Worm (Caenorhabditis elegans) whole organism, L3 larva: ENCODE measurements around the gene srpa-72.

ENCODE experiments used
- R02D3.7 ChIP-seq: fragments of 150-350 bp; optimal IDR thresholded peaks from 2 replicates; lab custom pipeline; 2014; ENCODE audit warnings: missing biosample characterization, missing genetic modification characterization
- ZK546.5 ChIP-seq: sonication (generic microtip); optimal IDR thresholded peaks from 2 replicates; lab custom pipeline; 2017; ENCODE audit warnings: missing biosample characterization, missing genetic modification characterization
- aly-2 ChIP-seq: fragments of 150-350 bp; optimal IDR thresholded peaks from 2 replicates; lab custom pipeline; 2014; ENCODE audit warnings: missing biosample characterization, missing genetic modification characterization
- ama-1 ChIP-seq: fragments of 150-350 bp; optimal IDR thresholded peaks from 2 replicates; lab custom pipeline; 2018
- ceh-16 ChIP-seq: sonication (generic microtip); optimal IDR thresholded peaks from 2 replicates; lab custom pipeline; 2017; ENCODE audit warnings: missing biosample characterization, missing genetic modification characterization
- ceh-28 ChIP-seq: fragments of 150-350 bp; optimal IDR thresholded peaks from 2 replicates; lab custom pipeline; 2014; ENCODE audit warnings: missing biosample characterization, missing genetic modification reagents, missing genetic modification characterization
- ceh-82 ChIP-seq: fragments of 150-350 bp; optimal IDR thresholded peaks from 2 replicates; lab custom pipeline; 2014; ENCODE audit warnings: missing biosample characterization, missing genetic modification characterization
- ceh-9 ChIP-seq: sonication (generic microtip); optimal IDR thresholded peaks from 2 replicates; lab custom pipeline; 2018; ENCODE audit warnings: missing biosample characterization, missing genetic modification characterization
- daf-12 ChIP-seq: fragments of 150-350 bp; optimal IDR thresholded peaks from 2 replicates; lab custom pipeline; 2014; ENCODE audit warnings: missing biosample characterization, missing genetic modification reagents, missing genetic modification characterization
- egl-27 ChIP-seq: sonication (generic microtip); optimal IDR thresholded peaks from 4 replicates; lab custom pipeline; 2017; ENCODE audit warnings: missing biosample characterization, missing genetic modification reagents, missing genetic modification characterization
- egl-5 ChIP-seq: fragments of 150-350 bp; optimal IDR thresholded peaks from 2 replicates; lab custom pipeline; 2017; ENCODE audit warnings: missing biosample characterization, missing genetic modification reagents, missing genetic modification characterization, inconsistent platforms
- elt-1 ChIP-seq: fragments of 150-350 bp; optimal IDR thresholded peaks from 2 replicates; lab custom pipeline; 2014; ENCODE audit warnings: missing biosample characterization, missing genetic modification characterization
- elt-2 ChIP-seq: sonication (generic microtip); optimal IDR thresholded peaks from 2 replicates; lab custom pipeline; 2016; ENCODE audit warnings: missing genetic modification reagents, mild to moderate bottlenecking, missing genetic modification characterization, missing compliant biosample characterization
- elt-3 ChIP-seq, 3 experiments: fragments of 150-350 bp in 1 of 3; sonication (generic microtip) in 2 of 3; optimal IDR thresholded peaks; 2 replicates in 2 of 3; 4 replicates in 1 of 3; lab custom pipeline; 2014 to 2017; ENCODE audit warnings: missing biosample characterization in 3 of 3, missing genetic modification characterization in 3 of 3
- eor-1 ChIP-seq, 2 experiments: fragments of 150-350 bp; optimal IDR thresholded peaks; 2 replicates each; lab custom pipeline; 2014 to 2018; ENCODE audit warnings: missing biosample characterization in 2 of 2, missing genetic modification characterization in 2 of 2
- fkh-10 ChIP-seq: sonication (generic microtip); optimal IDR thresholded peaks from 2 replicates; lab custom pipeline; 2017; ENCODE audit warnings: missing biosample characterization, missing genetic modification reagents, missing genetic modification characterization
- fos-1 ChIP-seq: fragments of 150-350 bp; optimal IDR thresholded peaks from 2 replicates; lab custom pipeline; 2014; ENCODE audit warnings: missing biosample characterization, missing genetic modification characterization
- hmg-11 ChIP-seq: sonication (generic microtip); optimal IDR thresholded peaks from 2 replicates; lab custom pipeline; 2016; ENCODE audit warnings: missing genetic modification characterization, missing compliant biosample characterization
- lin-15B ChIP-seq: fragments of 150-350 bp; optimal IDR thresholded peaks from 2 replicates; lab custom pipeline; 2014; ENCODE audit warnings: missing biosample characterization, missing genetic modification characterization
- lin-39 ChIP-seq: fragments of 150-350 bp; optimal IDR thresholded peaks from 2 replicates; lab custom pipeline; 2018; ENCODE audit warnings: missing biosample characterization, missing genetic modification reagents, missing genetic modification characterization
- lsy-12 ChIP-seq: sonication (generic microtip); optimal IDR thresholded peaks from 2 replicates; lab custom pipeline; 2016; ENCODE audit warnings: mild to moderate bottlenecking, missing genetic modification characterization, missing compliant biosample characterization
- mdl-1 ChIP-seq: fragments of 150-350 bp; optimal IDR thresholded peaks from 2 replicates; lab custom pipeline; 2014; ENCODE audit warnings: missing biosample characterization, missing genetic modification characterization
- mml-1 ChIP-seq: fragments of 150-350 bp; sonication (generic microtip); optimal IDR thresholded peaks from 3 replicates; lab custom pipeline; 2014; ENCODE audit warnings: missing biosample characterization, missing genetic modification characterization
- nhr-11 ChIP-seq: fragments of 150-350 bp; optimal IDR thresholded peaks from 2 replicates; lab custom pipeline; 2014; ENCODE audit warnings: missing biosample characterization, missing genetic modification characterization
- nhr-12 ChIP-seq: fragments of 150-350 bp; optimal IDR thresholded peaks from 2 replicates; lab custom pipeline; 2014; ENCODE audit warnings: missing biosample characterization, missing genetic modification characterization
- nhr-23 ChIP-seq: fragments of 150-350 bp; optimal IDR thresholded peaks from 2 replicates; lab custom pipeline; 2014; ENCODE audit warnings: missing biosample characterization, missing genetic modification reagents, missing genetic modification characterization
- nhr-237 ChIP-seq: fragments of 150-350 bp; optimal IDR thresholded peaks from 2 replicates; lab custom pipeline; 2014; ENCODE audit warnings: missing biosample characterization, missing genetic modification characterization
- nhr-25 ChIP-seq: sonication (generic microtip); optimal IDR thresholded peaks from 2 replicates; lab custom pipeline; 2017; ENCODE audit warnings: missing biosample characterization, missing genetic modification characterization
- nhr-28 ChIP-seq: fragments of 150-350 bp; optimal IDR thresholded peaks from 2 replicates; lab custom pipeline; 2014; ENCODE audit warnings: missing biosample characterization, missing genetic modification characterization
- nhr-43 ChIP-seq: sonication (generic microtip); optimal IDR thresholded peaks from 2 replicates; lab custom pipeline; 2016; ENCODE audit warnings: mild to moderate bottlenecking, missing genetic modification characterization, missing compliant biosample characterization; ENCODE audit not compliant: poor library complexity, severe bottlenecking
- nhr-67 ChIP-seq: fragments of 150-350 bp; optimal IDR thresholded peaks from 2 replicates; lab custom pipeline; 2014; ENCODE audit warnings: missing biosample characterization, missing genetic modification characterization
- pha-4 ChIP-seq: fragments of 150-350 bp; optimal IDR thresholded peaks from 2 replicates; lab custom pipeline; 2014; ENCODE audit warnings: missing biosample characterization, missing genetic modification reagents, missing genetic modification characterization
- pqm-1 ChIP-seq: fragments of 150-350 bp; optimal IDR thresholded peaks from 2 replicates; lab custom pipeline; 2017; ENCODE audit warnings: missing biosample characterization, missing genetic modification characterization, inconsistent platforms
- skn-1 ChIP-seq: fragments of 150-350 bp; optimal IDR thresholded peaks from 2 replicates; lab custom pipeline; 2014; ENCODE audit warnings: missing biosample characterization, missing genetic modification characterization
- snpc-4 ChIP-seq: fragments of 150-350 bp; optimal IDR thresholded peaks from 2 replicates; lab custom pipeline; 2014; ENCODE audit warnings: missing biosample characterization, missing genetic modification characterization
- unc-39 ChIP-seq: sonication (generic microtip); optimal IDR thresholded peaks from 4 replicates; lab custom pipeline; 2017; ENCODE audit warnings: missing biosample characterization, missing genetic modification characterization
- unc-62 ChIP-seq: fragments of 150-350 bp; sonication (generic microtip); optimal IDR thresholded peaks from 4 replicates; lab custom pipeline; 2014; ENCODE audit warnings: missing biosample characterization, missing genetic modification reagents, missing genetic modification characterization
- zag-1 ChIP-seq: fragments of 150-350 bp; optimal IDR thresholded peaks from 2 replicates; lab custom pipeline; 2014; ENCODE audit warnings: missing biosample characterization, missing genetic modification characterization
- ztf-11 ChIP-seq: fragments of 150-350 bp; optimal IDR thresholded peaks from 2 replicates; lab custom pipeline; 2014; ENCODE audit warnings: missing biosample characterization, missing genetic modification characterization
- ztf-4 ChIP-seq: fragments of 150-350 bp; optimal IDR thresholded peaks from 2 replicates; lab custom pipeline; 2014; ENCODE audit warnings: missing biosample characterization, missing genetic modification characterization

Gene srpa-72

DNA sequence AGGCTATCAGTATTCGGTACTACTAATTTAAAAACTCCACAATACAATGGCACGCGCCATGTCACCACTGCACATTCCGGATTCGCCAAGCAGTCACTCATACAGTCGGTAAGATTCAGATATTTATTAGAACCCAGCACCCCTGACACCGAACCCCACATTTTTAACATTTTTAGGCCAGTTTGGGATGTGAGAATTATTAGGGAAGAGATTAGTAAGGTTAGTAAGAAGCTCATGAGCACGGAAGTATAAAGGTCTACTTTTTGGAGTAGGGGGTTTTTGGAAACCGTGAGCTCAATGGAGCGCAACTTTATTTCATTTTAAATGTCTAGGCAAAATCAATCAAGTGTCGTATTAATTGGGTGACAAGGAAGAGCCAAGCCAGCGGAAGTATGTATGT, 29.3 kb upstream of the srpa-72 start, which contains the start of gene F29A7.8:
F29A7.8 (minus strand) TSS at position 101 of the 400 bp plus-strand sequence.
- no peak for TF ChIP-seq skn-1 (tag; lab: Kevin White, UChicago)
- no peak for TF ChIP-seq nhr-12
- TF ChIP-seq R02D3.7 (tag; lab: Kevin White, UChicago), result no peak
- no peak for TF ChIP-seq ztf-11 (tag; lab: Kevin White, UChicago)
- no peak for TF ChIP-seq lin-15B (tag; lab: Kevin White, UChicago)
- no peak for TF ChIP-seq elt-2 (tag; lab: Kevin White, UChicago)
- no peak for TF ChIP-seq nhr-28
- no peak for TF ChIP-seq elt-3 (tag; optimal IDR thresholded peaks at IDR 0.05; lab: Kevin White, UChicago)
- TF ChIP-seq nhr-25 (tag; lab: Kevin White, UChicago), result no peak
- TF ChIP-seq pqm-1 (tag; lab: Kevin White, UChicago), result no peak
- no peak for TF ChIP-seq daf-12 (tag; lab: Kevin White, UChicago)
- TF ChIP-seq nhr-11 (tag; lab: Kevin White, UChicago), result no peak
- no peak for TF ChIP-seq unc-39 (tag; lab: Kevin White, UChicago)
- no peak for TF ChIP-seq mdl-1 (tag; lab: Kevin White, UChicago)
- TF ChIP-seq aly-2 (tag; lab: Kevin White, UChicago), result no peak
- no peak for TF ChIP-seq nhr-23 (tag; lab: Kevin White, UChicago)
- TF ChIP-seq fkh-10, result no peak
- TF ChIP-seq ZK546.5 (tag; lab: Kevin White, UChicago), result no peak
- TF ChIP-seq, all 47 proteins: peak for 0

DNA sequence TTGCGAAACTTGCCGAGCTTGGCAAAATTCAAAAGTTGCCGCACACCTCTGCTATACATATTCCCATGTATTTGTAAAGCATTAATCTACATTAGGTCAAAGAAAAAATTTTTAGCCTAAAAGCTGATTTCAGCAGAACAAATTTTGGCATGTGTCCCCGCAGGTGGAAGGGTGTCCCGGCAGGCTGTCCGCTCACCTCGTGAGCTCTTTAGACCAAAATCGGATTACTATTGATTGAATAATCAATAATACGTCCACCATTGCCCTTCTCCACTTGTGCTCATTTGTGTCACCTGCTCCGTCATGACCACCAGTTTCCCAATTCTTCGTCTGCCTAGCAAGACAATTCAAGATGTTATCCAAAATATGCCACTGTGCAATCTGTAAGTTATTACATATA, 28.8 kb upstream of the srpa-72 start, which contains the start of gene fbxb-107:
fbxb-107 (plus strand) TSS at position 297 of the 400 bp plus-strand sequence.
- TF ChIP-seq elt-2 (tag; lab: Kevin White, UChicago), result no peak
- TF ChIP-seq nhr-67, result no peak
- no peak for TF ChIP-seq fos-1 (tag; lab: Kevin White, UChicago)
- TF ChIP-seq lsy-12, result no peak
- no peak for TF ChIP-seq daf-12 (tag; lab: Kevin White, UChicago)
- TF ChIP-seq nhr-11 (tag; lab: Kevin White, UChicago), result no peak
- no peak for TF ChIP-seq hmg-11
- no peak for TF ChIP-seq ceh-28

DNA sequence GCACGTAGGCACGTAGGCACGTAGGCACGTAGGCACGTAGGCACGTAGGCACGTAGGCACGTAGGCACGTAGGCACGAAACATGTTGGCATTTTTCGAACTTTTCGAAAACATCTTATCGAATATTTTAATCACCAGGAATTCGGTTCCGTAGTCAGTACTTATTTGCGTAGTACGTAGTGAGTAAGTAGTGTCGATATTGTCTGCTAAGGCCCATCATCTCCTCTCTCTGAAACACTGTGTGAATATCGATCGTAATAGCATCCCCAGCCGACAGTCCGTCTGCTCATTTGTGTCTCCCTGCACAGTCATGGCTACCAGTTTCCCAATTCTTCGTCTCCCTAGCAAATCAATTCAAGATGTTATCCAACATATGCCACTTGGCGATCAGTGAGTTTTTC, 25.2 kb upstream of the srpa-72 start, which contains the start of gene fbxb-106:
fbxb-106 (plus strand) TSS at position 301 of the 400 bp plus-strand sequence.
- TF ChIP-seq nhr-25 (tag; lab: Kevin White, UChicago) (no peak), egl-27 (tag; lab: Kevin White, UChicago) (no peak), nhr-12 (no peak), ztf-4 (no peak), snpc-4 (tag; lab: Kevin White, UChicago) (no peak), ceh-28 (no peak), zag-1 (no peak)
- TF ChIP-seq, all 47 proteins: peak for 0

DNA sequence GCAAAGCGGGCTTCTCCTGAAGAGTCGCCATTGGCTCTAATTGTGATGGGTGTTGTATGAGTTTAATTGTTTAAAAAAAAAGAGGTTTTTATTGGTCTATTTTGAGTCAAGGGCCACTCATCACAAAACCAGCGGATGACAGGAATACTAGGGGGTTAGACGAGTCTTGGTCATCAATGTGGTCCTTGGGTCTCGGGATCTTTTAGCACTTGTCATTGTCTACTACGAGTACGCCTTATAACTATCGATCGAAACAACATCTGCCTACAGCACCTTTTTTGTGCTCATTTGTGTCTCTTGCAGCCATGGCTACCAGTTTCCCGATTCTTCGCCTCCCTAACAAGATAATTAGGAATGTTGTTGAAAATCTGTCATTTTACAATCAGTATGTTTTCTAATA, 22.6 kb upstream of the srpa-72 start, which contains the start of gene fbxb-108:
fbxb-108 (plus strand) TSS at position 301 of the 400 bp plus-strand sequence.
- TF ChIP-seq nhr-25 (tag; lab: Kevin White, UChicago), result no peak
- TF ChIP-seq elt-1 (tag; lab: Kevin White, UChicago), result no peak
- TF ChIP-seq ama-1 (lab: Kevin White, UChicago), result no peak
- no peak for TF ChIP-seq eor-1 (tag; optimal IDR thresholded peaks at IDR 0.05; lab: Kevin White, UChicago)
- TF ChIP-seq ceh-82 (tag; lab: Kevin White, UChicago), result no peak
- TF ChIP-seq ceh-16 (tag; lab: Kevin White, UChicago), result no peak
- no peak for TF ChIP-seq nhr-43 (tag; lab: Kevin White, UChicago)
- no peak for TF ChIP-seq pha-4 (tag; lab: Kevin White, UChicago)
- no peak for TF ChIP-seq aly-2 (tag; lab: Kevin White, UChicago)
- TF ChIP-seq daf-12 (tag; lab: Kevin White, UChicago), result no peak

DNA sequence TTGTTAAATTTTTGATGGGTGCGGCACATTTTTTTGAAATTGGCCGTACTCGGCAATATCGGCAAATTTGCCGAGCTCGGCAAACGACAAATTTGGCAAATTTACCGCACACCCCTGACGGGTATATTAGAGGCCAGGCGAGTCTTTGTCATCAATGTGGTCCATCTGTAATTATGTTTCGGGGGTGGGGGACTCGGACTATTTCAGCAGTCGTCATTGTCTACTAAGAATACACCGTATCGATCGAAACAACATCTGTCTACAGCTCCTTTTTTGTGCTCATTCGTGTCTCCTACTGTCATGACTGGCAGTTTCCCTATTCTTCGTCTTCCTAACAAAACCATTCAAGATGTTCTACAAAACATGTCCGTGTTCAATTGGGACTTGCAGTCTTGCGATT, 20.9 kb upstream of the srpa-72 start, which contains the start of gene F08D12.15:
F08D12.15 (plus strand) TSS at position 301 of the 400 bp plus-strand sequence.
- no peak for TF ChIP-seq elt-2 (tag; lab: Kevin White, UChicago)
- no peak for TF ChIP-seq ztf-4
- TF ChIP-seq egl-5, result no peak
- TF ChIP-seq mml-1 (tag; lab: Kevin White, UChicago), result no peak
- no peak for TF ChIP-seq aly-2 (tag; lab: Kevin White, UChicago)
- TF ChIP-seq nhr-23 (tag; lab: Kevin White, UChicago), result no peak
- TF ChIP-seq nhr-43 (tag; lab: Kevin White, UChicago), result no peak
- TF ChIP-seq nhr-237, result no peak
- TF ChIP-seq ceh-28, result no peak
- TF ChIP-seq daf-12 (tag; lab: Kevin White, UChicago), result no peak
- TF ChIP-seq R02D3.7 (tag; lab: Kevin White, UChicago), result no peak
- no peak for TF ChIP-seq pqm-1 (tag; lab: Kevin White, UChicago)
- no peak for TF ChIP-seq unc-62
- TF ChIP-seq elt-3 (tag; optimal IDR thresholded peaks at IDR 0.05; lab: Kevin White, UChicago), result no peak
- TF ChIP-seq ceh-16 (tag; lab: Kevin White, UChicago), result no peak
- TF ChIP-seq nhr-28, result no peak
- no peak for TF ChIP-seq ceh-9 (tag; lab: Kevin White, UChicago)
- TF ChIP-seq lin-15B (tag; lab: Kevin White, UChicago), result no peak
- no peak for TF ChIP-seq lin-39 (tag; lab: Kevin White, UChicago)
